Worm (Caenorhabditis elegans) whole organism, L4 larva: ENCODE data around the gene npp-24.

ENCODE experiments used
- F26F4.8 ChIP-seq: fragments of 200-800 bp; sonication (Bioruptor generic); conservative IDR thresholded peaks from 2 replicates; pipeline ENCODE4 v1.3.6; 2022; ENCODE audit warnings: missing genetic modification characterization, missing compliant biosample characterization
- F49E8.2 ChIP-seq: sonication (generic microtip); optimal IDR thresholded peaks from 2 replicates; lab custom pipeline; 2016; ENCODE audit warnings: missing compliant biosample characterization, mild to moderate bottlenecking, missing genetic modification characterization, borderline replicate concordance
- T26A8.4 ChIP-seq: fragments of 200-800 bp; sonication (Bioruptor generic); IDR thresholded peaks from 2 replicates; pipeline ENCODE4 v1.3.6; 2022; ENCODE audit warnings: missing genetic modification characterization, missing compliant biosample characterization
- Y105C5A.15 ChIP-seq: fragments of 200-800 bp; sonication (Bioruptor generic); IDR thresholded peaks from 2 replicates; pipeline ENCODE4 v1.3.6; 2022; ENCODE audit warnings: missing genetic modification characterization, missing compliant biosample characterization
- Y75B8A.6 ChIP-seq: fragments of 200-800 bp; sonication (Bioruptor generic); IDR thresholded peaks from 2 replicates; pipeline ENCODE4 v1.3.6; 2022; ENCODE audit warnings: missing genetic modification reagents, missing genetic modification characterization, missing compliant biosample characterization
- ZK546.5 ChIP-seq, 2 experiments: sonication (generic microtip); optimal IDR thresholded peaks; 2 replicates each; lab custom pipeline; 2017; ENCODE audit warnings: missing biosample characterization in 2 of 2, missing genetic modification characterization in 2 of 2
- aha-1 ChIP-seq: fragments of 150-350 bp; peaks from one replicate; lab custom pipeline; 2014; ENCODE audit warnings: missing biosample characterization, missing genetic modification characterization
- arid-1 ChIP-seq: fragments of 200-800 bp; sonication (Bioruptor generic); conservative IDR thresholded peaks from 2 replicates; pipeline ENCODE4 v1.3.6; 2022; ENCODE audit warnings: missing genetic modification reagents, missing genetic modification characterization, missing compliant biosample characterization
- ctbp-1 ChIP-seq: fragments of 200-800 bp; sonication (Bioruptor generic); IDR thresholded peaks from 2 replicates; pipeline ENCODE4 v1.3.6; 2022; ENCODE audit warnings: missing genetic modification reagents, missing genetic modification characterization, missing compliant biosample characterization
- daf-16 ChIP-seq, 3 experiments: sonication (generic microtip); optimal IDR thresholded peaks; 2 replicates each; lab custom pipeline; 2016 to 2017; ENCODE audit warnings: missing genetic modification characterization in 3 of 3, missing genetic modification reagents in 3 of 3, mild to moderate bottlenecking in 2 of 3, missing compliant biosample characterization in 2 of 3, missing biosample characterization in 1 of 3, moderate library complexity in 1 of 3
- daf-19 ChIP-seq: fragments of 200-800 bp; sonication (Bioruptor generic); conservative IDR thresholded peaks from 2 replicates; pipeline ENCODE4 v1.3.6; 2022; ENCODE audit warnings: missing genetic modification characterization, missing compliant biosample characterization
- dpl-1 ChIP-seq: fragments of 150-350 bp; optimal IDR thresholded peaks from 2 replicates; lab custom pipeline; 2014; ENCODE audit warnings: missing biosample characterization, missing genetic modification reagents, missing genetic modification characterization
- duxl-1 ChIP-seq: sonication (generic microtip); optimal IDR thresholded peaks from 2 replicates; lab custom pipeline; 2016; ENCODE audit warnings: mild to moderate bottlenecking, missing genetic modification characterization, moderate library complexity, missing compliant biosample characterization; ENCODE audit not compliant: poor library complexity
- dve-1 ChIP-seq: sonication (generic microtip); optimal IDR thresholded peaks from 2 replicates; lab custom pipeline; 2017; ENCODE audit warnings: antibody characterized with exemption, mild to moderate bottlenecking, missing genetic modification characterization, missing compliant biosample characterization; ENCODE audit not compliant: insufficient read depth
- fos-1 ChIP-seq: fragments of 150-350 bp; optimal IDR thresholded peaks from 2 replicates; lab custom pipeline; 2014; ENCODE audit warnings: missing biosample characterization, missing genetic modification characterization
- gei-8 ChIP-seq: fragments of 200-800 bp; sonication (Bioruptor generic); optimal IDR thresholded peaks from 2 replicates; lab custom pipeline; 2018; ENCODE audit warnings: mild to moderate bottlenecking, missing genetic modification characterization, missing compliant biosample characterization
- hlh-30 ChIP-seq: sonication (generic microtip); optimal IDR thresholded peaks from 2 replicates; lab custom pipeline; 2017; ENCODE audit warnings: antibody characterized with exemption, mild to moderate bottlenecking, missing genetic modification characterization, missing compliant biosample characterization; ENCODE audit not compliant: insufficient read depth
- jun-1 ChIP-seq: fragments of 150-350 bp; optimal IDR thresholded peaks from 2 replicates; lab custom pipeline; 2014; ENCODE audit warnings: missing biosample characterization, missing genetic modification reagents, missing genetic modification characterization
- lin-15B ChIP-seq: fragments of 150-350 bp; sonication (generic microtip); optimal IDR thresholded peaks from 3 replicates; lab custom pipeline; 2014; ENCODE audit warnings: missing biosample characterization, missing genetic modification characterization
- lin-29 ChIP-seq: fragments of 200-800 bp; sonication (Bioruptor generic); IDR thresholded peaks from 2 replicates; pipeline ENCODE4 v1.3.6; 2022; ENCODE audit warnings: missing genetic modification reagents, missing genetic modification characterization, missing compliant biosample characterization
- lin-38 ChIP-seq: fragments of 200-800 bp; sonication (Bioruptor generic); IDR thresholded peaks from 2 replicates; pipeline ENCODE4 v1.3.6; 2022; ENCODE audit warnings: missing genetic modification reagents, missing genetic modification characterization, missing compliant biosample characterization
- lir-3 ChIP-seq: sonication (generic microtip); optimal IDR thresholded peaks from 2 replicates; lab custom pipeline; 2016; ENCODE audit warnings: mild to moderate bottlenecking, missing genetic modification characterization, missing compliant biosample characterization
- madf-5 ChIP-seq, 2 experiments: fragments of 200-800 bp; sonication (Bioruptor generic); IDR thresholded peaks; 2 replicates each; pipeline ENCODE4 v1.3.6; 2022; ENCODE audit warnings: missing compliant biosample characterization in 2 of 2, missing genetic modification characterization in 2 of 2
- mdl-1 ChIP-seq, 2 experiments: fragments of 150-350 bp in 1 of 2; sonication (generic microtip) in 1 of 2; optimal IDR thresholded peaks; 2 replicates each; lab custom pipeline; 2014 to 2017; ENCODE audit warnings: missing biosample characterization in 2 of 2, missing genetic modification characterization in 2 of 2
- mdt-29 ChIP-seq: fragments of 200-800 bp; sonication (Bioruptor generic); IDR thresholded peaks from 2 replicates; pipeline ENCODE4 v1.3.6; 2022; ENCODE audit warnings: missing genetic modification reagents, missing genetic modification characterization, missing compliant biosample characterization
- mes-2 ChIP-seq: sonication (generic microtip); optimal IDR thresholded peaks from 2 replicates; lab custom pipeline; 2016; ENCODE audit warnings: missing genotype, mild to moderate bottlenecking, missing genetic modification characterization, missing compliant biosample characterization; ENCODE audit not compliant: poor library complexity, severe bottlenecking
- nhr-10 ChIP-seq: fragments of 150-350 bp; optimal IDR thresholded peaks from 2 replicates; lab custom pipeline; 2014; ENCODE audit warnings: missing biosample characterization, missing genetic modification characterization
- nhr-28 ChIP-seq: fragments of 150-350 bp; optimal IDR thresholded peaks from 2 replicates; lab custom pipeline; 2014; ENCODE audit warnings: missing biosample characterization, missing genetic modification characterization
- nhr-48 ChIP-seq: sonication (generic microtip); optimal IDR thresholded peaks from 2 replicates; lab custom pipeline; 2016; ENCODE audit warnings: mild to moderate bottlenecking, missing genetic modification characterization, missing compliant biosample characterization
- nhr-6 ChIP-seq: fragments of 150-350 bp; optimal IDR thresholded peaks from 2 replicates; lab custom pipeline; 2014; ENCODE audit warnings: missing biosample characterization, missing genetic modification characterization
- nhr-76 ChIP-seq: fragments of 150-350 bp; optimal IDR thresholded peaks from 2 replicates; lab custom pipeline; 2014; ENCODE audit warnings: missing biosample characterization, missing genetic modification characterization
- nhr-77 ChIP-seq: fragments of 150-350 bp; optimal IDR thresholded peaks from 2 replicates; lab custom pipeline; 2014; ENCODE audit warnings: missing biosample characterization, missing genetic modification characterization
- pha-4 ChIP-seq, 2 experiments: fragments of 150-350 bp in 1 of 2; fragments of 200-800 bp in 1 of 2; sonication (Bioruptor generic) in 1 of 2; IDR thresholded peaks in 1 of 2; optimal IDR thresholded peaks in 1 of 2; 2 replicates each; pipeline versions ENCODE4 v1.3.6 to Lab custom; 2014 to 2022; ENCODE audit warnings: missing genetic modification characterization in 2 of 2, missing genetic modification reagents in 2 of 2, missing biosample characterization in 1 of 2, missing compliant biosample characterization in 1 of 2
- rbr-2 ChIP-seq: sonication (generic microtip); optimal IDR thresholded peaks from 2 replicates; lab custom pipeline; 2016; ENCODE audit warnings: missing genotype, missing genetic modification characterization, missing compliant biosample characterization
- saeg-2 ChIP-seq: fragments of 200-800 bp; sonication (Bioruptor generic); IDR thresholded peaks from 2 replicates; pipeline ENCODE4 v1.3.6; 2022; ENCODE audit warnings: missing genetic modification reagents, missing genetic modification characterization, missing compliant biosample characterization
- sdz-12 ChIP-seq: fragments of 200-800 bp; sonication (Bioruptor generic); optimal IDR thresholded peaks from 2 replicates; lab custom pipeline; 2018; ENCODE audit warnings: mild to moderate bottlenecking, missing genetic modification characterization, missing compliant biosample characterization
- set-16 ChIP-seq: fragments of 200-800 bp; sonication (Bioruptor generic); IDR thresholded peaks from 2 replicates; pipeline ENCODE4 v1.3.6; 2022; ENCODE audit warnings: missing genetic modification reagents, missing genetic modification characterization, missing compliant biosample characterization
- snpc-4 ChIP-seq: fragments of 150-350 bp; optimal IDR thresholded peaks from 2 replicates; lab custom pipeline; 2014; ENCODE audit warnings: missing biosample characterization, missing genetic modification characterization
- spr-3 ChIP-seq: fragments of 200-800 bp; sonication (Bioruptor generic); optimal IDR thresholded peaks from 2 replicates; lab custom pipeline; 2018; ENCODE audit warnings: mild to moderate bottlenecking, missing genetic modification characterization, missing compliant biosample characterization
- tag-97 ChIP-seq: fragments of 200-800 bp; sonication (Bioruptor generic); IDR thresholded peaks from 2 replicates; pipeline ENCODE4 v1.3.6; 2022; ENCODE audit warnings: missing genetic modification characterization, missing compliant biosample characterization
- unc-39 ChIP-seq: sonication (generic microtip); optimal IDR thresholded peaks from 2 replicates; lab custom pipeline; 2017; ENCODE audit warnings: missing biosample characterization, missing genetic modification characterization
- unc-62 ChIP-seq, 3 experiments: fragments of 150-350 bp in 1 of 3; sonication (generic microtip); optimal IDR thresholded peaks in 2 of 3; peaks in 1 of 3; 1 replicate in 1 of 3; 2 replicates in 2 of 3; lab custom pipeline; 2014 to 2017; ENCODE audit warnings: missing biosample characterization in 3 of 3, missing genetic modification characterization in 3 of 3, missing genetic modification reagents in 3 of 3, missing genotype in 1 of 3
- vab-7 ChIP-seq: fragments of 200-800 bp; sonication (Bioruptor generic); IDR thresholded peaks from 2 replicates; pipeline ENCODE4 v1.3.6; 2022; ENCODE audit warnings: missing genetic modification reagents, missing genetic modification characterization, missing compliant biosample characterization
- zfp-2 ChIP-seq: sonication (generic microtip); optimal IDR thresholded peaks from 2 replicates; lab custom pipeline; 2016; ENCODE audit warnings: mild to moderate bottlenecking, missing genetic modification characterization, missing compliant biosample characterization
- zfp-3 ChIP-seq: fragments of 200-800 bp; sonication (Bioruptor generic); conservative IDR thresholded peaks from 2 replicates; pipeline ENCODE4 v1.3.6; 2022; ENCODE audit warnings: missing genetic modification reagents, missing genetic modification characterization, missing compliant biosample characterization
- ztf-11 ChIP-seq: fragments of 150-350 bp; optimal IDR thresholded peaks from 2 replicates; lab custom pipeline; 2014; ENCODE audit warnings: missing biosample characterization, missing genetic modification characterization

The npp-24 gene

DNA sequence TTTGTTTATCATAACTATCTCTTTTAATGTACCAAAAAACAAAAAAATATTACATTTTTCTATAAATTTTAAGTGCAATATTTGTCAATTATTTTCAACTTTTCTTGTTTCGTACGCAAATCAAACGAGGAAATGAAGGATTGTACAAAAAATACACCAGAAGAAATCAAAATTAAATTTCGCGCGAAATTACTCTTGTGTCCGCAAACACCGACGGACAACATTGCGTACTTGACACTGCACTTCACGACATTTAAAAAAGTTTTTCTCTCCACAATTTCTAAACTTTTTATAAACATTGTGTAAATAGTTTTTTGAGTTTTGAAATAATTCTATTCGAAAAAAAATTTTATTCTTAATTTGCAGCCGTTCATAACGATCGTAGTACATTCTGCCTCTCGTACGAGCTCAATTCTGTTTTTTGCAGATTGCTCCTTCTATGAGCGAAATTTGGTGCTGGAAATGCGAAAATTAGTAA is 31.7 kb upstream of the npp-24 start, which contains the start of gene mrps-16 (continued):
- TF ChIP-seq aha-1 (peak; percentile 89), spr-3 (GFP tag; lab: Kevin White, UChicago) (no peak), nhr-48 (no peak), Y105C5A.15 (GFP tag; lab: Robert Waterston, UW) (no peak), duxl-1 (tag; lab: Kevin White, UChicago) (no peak), tag-97 (no peak), ZK546.5 (tag; optimal IDR thresholded peaks at IDR 0.05; lab: Kevin White, UChicago) (no peak), lin-29 (no peak), saeg-2 (GFP tag; lab: Robert Waterston, UW) (no peak), lin-15B (tag; lab: Kevin White, UChicago) (no peak), jun-1 (no peak), T26A8.4 (no peak), arid-1 (GFP tag; lab: Robert Waterston, UW) (no peak), nhr-28 (tag; lab: Kevin White, UChicago) (peak; percentile 25), mdt-29 (GFP tag; lab: Robert Waterston, UW) (no peak), lin-38 (GFP tag; lab: Robert Waterston, UW) (peak; percentile 65), dpl-1 (GFP tag; lab: Kevin White, UChicago) (peak; percentile 96), gei-8 (GFP tag; lab: Kevin White, UChicago) (no peak), nhr-77 (tag; lab: Kevin White, UChicago) (no peak), ztf-11 (no peak), unc-39 (tag; lab: Kevin White, UChicago) (no peak), nhr-10 (tag; lab: Kevin White, UChicago) (no peak), pha-4 (GFP tag; IDR thresholded peaks at IDR 0.05; lab: Robert Waterston, UW) (no peak), pha-4 (tag; optimal IDR thresholded peaks at IDR 0.05; lab: Kevin White, UChicago) (no peak), fos-1 (no peak), nhr-76 (tag; lab: Kevin White, UChicago) (no peak), zfp-3 (GFP tag; lab: Robert Waterston, UW) (no peak), Y75B8A.6 (GFP tag; lab: Robert Waterston, UW) (no peak), daf-19 (GFP tag; lab: Robert Waterston, UW) (0 out of 2 replicates have a peak, but pooled peaks have one; percentile 48), lir-3 (no peak), zfp-2 (tag; lab: Kevin White, UChicago) (no peak), mes-2 (tag; lab: Kevin White, UChicago) (peak; percentile 72), dve-1 (tag; lab: Kevin White, UChicago) (peak; percentile 68), F26F4.8 (GFP tag; lab: Robert Waterston, UW) (no peak), set-16 (GFP tag; lab: Robert Waterston, UW) (no peak), ctbp-1 (GFP tag; lab: Robert Waterston, UW) (no peak), madf-5 (GFP tag; IDR thresholded peaks at IDR 0.05; lab: Robert Waterston, UW) (no peak), hlh-30 (peak; percentile 44), rbr-2 (tag; lab: Kevin White, UChicago) (peak; percentile 42), sdz-12 (no peak), F49E8.2 (no peak), snpc-4 (no peak), unc-62 (GFP tag; optimal IDR thresholded peaks at IDR 0.05 in 1 of 2; lab: Kevin White, UChicago) (peak in 1 of 2 experiments; percentile 24), unc-62 (tag; optimal IDR thresholded peaks at IDR 0.05; lab: Kevin White, UChicago) (no peak), nhr-6 (tag; lab: Kevin White, UChicago) (peak; percentile 30), daf-16 (GFP tag; optimal IDR thresholded peaks at IDR 0.05; lab: Kevin White, UChicago) (no peak), daf-16 (tag; optimal IDR thresholded peaks at IDR 0.05; lab: Kevin White, UChicago) (peak; percentile 31), vab-7 (GFP tag; lab: Robert Waterston, UW) (no peak), mdl-1 (tag; optimal IDR thresholded peaks at IDR 0.05; lab: Kevin White, UChicago) (no peak)
